Worm (Caenorhabditis elegans) whole organism, early embryonic: ENCODE results near the gene K03B4.8.

Experiments used
- B0310.2 ChIP-seq: sonication (generic microtip); optimal IDR thresholded peaks from 2 replicates; lab custom pipeline; 2016; ENCODE audit warnings: mild to moderate bottlenecking, missing genetic modification characterization, missing compliant biosample characterization
- F13C5.2 ChIP-seq: sonication (generic microtip); optimal IDR thresholded peaks from 2 replicates; lab custom pipeline; 2017; ENCODE audit warnings: mild to moderate bottlenecking, missing genetic modification characterization, inconsistent platforms, missing compliant biosample characterization
- aly-1 ChIP-seq: sonication (generic microtip); optimal IDR thresholded peaks from 2 replicates; lab custom pipeline; 2016; ENCODE audit warnings: missing genetic modification characterization, missing compliant biosample characterization
- ama-1 ChIP-seq: fragments of 150-350 bp; optimal IDR thresholded peaks from 2 replicates; lab custom pipeline; 2014
- ceh-13 ChIP-seq: fragments of 200-800 bp; sonication (Bioruptor generic); optimal IDR thresholded peaks from 2 replicates; lab custom pipeline; 2018; ENCODE audit warnings: mild to moderate bottlenecking, missing genetic modification characterization, missing compliant biosample characterization
- flt-1 ChIP-seq: fragments of 200-800 bp; sonication (Bioruptor generic); IDR thresholded peaks from 2 replicates; pipeline ENCODE4 v1.3.6; 2022; ENCODE audit warnings: missing genetic modification characterization, missing compliant biosample characterization
- hmbx-1 ChIP-seq: sonication (generic microtip); optimal IDR thresholded peaks from 2 replicates; lab custom pipeline; 2016; ENCODE audit warnings: mild to moderate bottlenecking, missing genetic modification characterization, missing compliant biosample characterization
- hmg-4 ChIP-seq: fragments of 200-800 bp; sonication (Bioruptor generic); optimal IDR thresholded peaks from 2 replicates; lab custom pipeline; 2018; ENCODE audit warnings: mild to moderate bottlenecking, missing genetic modification characterization, missing compliant biosample characterization
- hnd-1 ChIP-seq: sonication (generic microtip); optimal IDR thresholded peaks from 2 replicates; lab custom pipeline; 2016; ENCODE audit warnings: missing genetic modification characterization, missing compliant biosample characterization
- pes-1 ChIP-seq: fragments of 200-800 bp; sonication (Bioruptor generic); IDR thresholded peaks from 2 replicates; pipeline ENCODE4 v1.3.6; 2022; ENCODE audit warnings: missing genetic modification reagents, missing genetic modification characterization, missing compliant biosample characterization
- sea-1 ChIP-seq: fragments of 200-800 bp; sonication (Bioruptor generic); conservative IDR thresholded peaks from 2 replicates; pipeline ENCODE4 v1.3.6; 2022; ENCODE audit warnings: missing genetic modification characterization, missing compliant biosample characterization
- tbx-11 ChIP-seq: fragments of 200-800 bp; sonication (Bioruptor generic); IDR thresholded peaks from 2 replicates; pipeline ENCODE4 v1.3.6; 2022; ENCODE audit warnings: missing genetic modification characterization, missing compliant biosample characterization
- tra-4 ChIP-seq: sonication (generic microtip); optimal IDR thresholded peaks from 2 replicates; lab custom pipeline; 2017; ENCODE audit warnings: missing genetic modification characterization, missing compliant biosample characterization

DNA sequence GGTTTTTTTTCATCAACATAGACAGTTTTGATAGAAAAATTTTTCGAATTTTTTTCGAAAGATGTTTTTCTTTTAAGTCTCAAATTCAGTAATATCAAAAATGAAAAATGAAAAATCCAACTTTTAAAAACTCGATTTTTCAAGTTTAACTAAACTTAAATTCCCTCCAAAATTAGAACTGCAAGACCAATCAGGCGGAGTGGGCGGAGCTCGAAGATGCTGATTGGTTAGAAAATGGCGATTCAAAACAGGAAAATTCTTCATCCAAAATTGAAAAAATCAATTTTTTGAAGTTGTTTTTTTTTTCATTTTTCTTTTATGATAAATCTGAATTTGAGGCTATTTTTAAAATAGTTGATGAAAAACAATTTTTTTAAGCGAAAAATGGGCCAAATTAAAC, 49.7 kb downstream of the K03B4.8 start:
- no peak for TF ChIP-seq ceh-13 (GFP tag; lab: Kevin White, UChicago)
- no peak for TF ChIP-seq ama-1
- TF ChIP-seq hnd-1 = no peak
- TF ChIP-seq tra-4 (tag; lab: Kevin White, UChicago) = no peak
- no peak for TF ChIP-seq hmg-4 (GFP tag; lab: Kevin White, UChicago)
- TF ChIP-seq F13C5.2 (tag; lab: Kevin White, UChicago) = no peak
- TF ChIP-seq flt-1 (GFP tag; lab: Robert Waterston, UW) = no peak
- TF ChIP-seq pes-1 (GFP tag; lab: Robert Waterston, UW) = no peak
- TF ChIP-seq hmbx-1 (tag; lab: Kevin White, UChicago) = no peak
- no peak for TF ChIP-seq aly-1 (tag; lab: Kevin White, UChicago)
- TF ChIP-seq tbx-11 = no peak
- no peak for TF ChIP-seq B0310.2 (tag; lab: Kevin White, UChicago)
- TF ChIP-seq sea-1 (GFP tag; lab: Robert Waterston, UW) = no peak
